Fruit fly (Drosophila melanogaster): Measurements from ENCODE around the gene CG10352.
A peak's percentile ranks its signal among the peaks of the same experiment; 100 is the strongest.

The CG10352 gene

dm6 chrX:11893643-11894042 is 16.7 kb upstream of the CG10352 start, which contains the start of gene wisp:
Gene wisp, plus strand, starts transcription at chrX:11893943.
- TF ChIP-seq CG5953 (GFP tag; IDR thresholded peaks at IDR 0.05) = no peak
- no peak for TF ChIP-seq dmrt11E (tag; optimal IDR thresholded peaks at IDR 0.05)
- TF ChIP-seq zen (tag; optimal IDR thresholded peaks at IDR 0.05) = peak; percentile 19
- TF ChIP-seq BEAF-32 (GFP tag; optimal IDR thresholded peaks at IDR 0.05) = peak; percentile 21
- peak; percentile 37; the same call in 1 of the 2 replicates for TF ChIP-seq amos (GFP tag; IDR thresholded peaks at IDR 0.05; ENCODE audit: partially characterized antibody)

- TF ChIP-seq CG13287 (GFP tag; IDR thresholded peaks at IDR 0.05; ENCODE audit: partially characterized antibody) (peak; percentile 51), bbx (GFP tag; IDR thresholded peaks at IDR 0.05; ENCODE audit: partially characterized antibody) (peak; percentile 42), CG7987 (GFP tag; optimal IDR thresholded peaks at IDR 0.05) (peak; percentile 1), unc-4 (GFP tag; IDR thresholded peaks at IDR 0.05; ENCODE audit: partially characterized antibody) (peak; percentile 38; the same call in 1 of the 2 replicates), Ets97D (GFP tag; optimal IDR thresholded peaks at IDR 0.05) (peak; percentile 46), CG6175 (GFP tag; IDR thresholded peaks at IDR 0.05) (no peak), CG13424 (tag; optimal IDR thresholded peaks at IDR 0.05) (no peak), CG30403 (GFP tag; optimal IDR thresholded peaks at IDR 0.05) (no peak), CG10147 (GFP tag; optimal IDR thresholded peaks at IDR 0.05) (no peak), CG10267 (tag; optimal IDR thresholded peaks at IDR 0.05) (peak; percentile 33), trem (tag; optimal IDR thresholded peaks at IDR 0.05) (peak; percentile 34), row (GFP tag; IDR thresholded peaks at IDR 0.05) (peak; percentile 63; the same call in 2 of the 3 replicates), phol (tag; optimal IDR thresholded peaks at IDR 0.05) (peak; percentile 19), CoRest (tag; optimal IDR thresholded peaks at IDR 0.05) (peak; percentile 4), Dll (GFP tag; IDR thresholded peaks at IDR 0.05; ENCODE audit: partially characterized antibody) (0 out of 4 replicates have a peak, but pooled peaks have one; percentile 23), BEAF-32 (GFP tag; optimal IDR thresholded peaks at IDR 0.05) (peak; percentile 41), ems (GFP tag; optimal IDR thresholded peaks at IDR 0.05) (no peak), NFAT (GFP tag; IDR thresholded peaks at IDR 0.05) (0 out of 2 replicates have a peak, but pooled peaks have one; percentile 8), wek (GFP tag; optimal IDR thresholded peaks at IDR 0.05) (peak; percentile 100), CG32532 (GFP tag; IDR thresholded peaks at IDR 0.05) (peak; percentile 23; the same call in 1 of the 2 replicates), Med (GFP tag) (peak; percentile 80), fru (optimal IDR thresholded peaks at IDR 0.05) (no peak), Sry-δ (GFP tag; optimal IDR thresholded peaks at IDR 0.05) (peak; percentile 42), pho (GFP tag; optimal IDR thresholded peaks at IDR 0.05) (no peak), CG14710 (tag; optimal IDR thresholded peaks at IDR 0.05) (peak; percentile 3), chinmo (GFP tag; IDR thresholded peaks at IDR 0.05; ENCODE audit: partially characterized antibody) (0 out of 4 replicates have a peak, but pooled peaks have one; percentile 7), Sin3A (optimal IDR thresholded peaks at IDR 0.05) (peak; percentile 5), pzg (GFP tag; optimal IDR thresholded peaks at IDR 0.05) (peak; percentile 84), D19B (GFP tag; optimal IDR thresholded peaks at IDR 0.05) (no peak), zfh1 (GFP tag; IDR thresholded peaks at IDR 0.05) (peak; percentile 34; the same call in 1 of the 3 replicates), CG12104 (GFP tag; optimal IDR thresholded peaks at IDR 0.05) (no peak), CG30020 (tag; optimal IDR thresholded peaks at IDR 0.05) (peak; percentile 26), Eip74EF (GFP tag; optimal IDR thresholded peaks at IDR 0.05) (no peak), Antp (GFP tag; optimal IDR thresholded peaks at IDR 0.05) (no peak), CG34422 (GFP tag; IDR thresholded peaks at IDR 0.05) (peak; percentile 26; the same call in 1 of the 3 replicates), Awh (GFP tag; IDR thresholded peaks at IDR 0.05) (0 out of 2 replicates have a peak, but pooled peaks have one; percentile 30), wor (GFP tag; IDR thresholded peaks at IDR 0.05) (no peak), YL-1 (GFP tag; optimal IDR thresholded peaks at IDR 0.05) (peak; percentile 12), sisA (GFP tag; IDR thresholded peaks at IDR 0.05) (no peak), Dref (GFP tag; IDR thresholded peaks at IDR 0.05) (peak; percentile 45), jing (GFP tag; optimal IDR thresholded peaks at IDR 0.05) (no peak), hbn (GFP tag; IDR thresholded peaks at IDR 0.05; ENCODE audit: partially characterized antibody) (0 out of 2 replicates have a peak, but pooled peaks have one; percentile 18), CG9932 (GFP tag; IDR thresholded peaks at IDR 0.05) (0 out of 2 replicates have a peak, but pooled peaks have one; percentile 23)
Measured at dm6 chrX:11891682-11892179, 14.8 kb upstream of the CG10352 start, which contains the start of gene sicily. Gene sicily, plus strand, starts transcription at chrX:11891732.

All from whole organism, embryonic.